Worm (Caenorhabditis elegans) whole organism, late embryonic: ENCODE results near the gene C53D6.10.

Experiments used
- F13H6.1 ChIP-seq: sonication (generic microtip); optimal IDR thresholded peaks from 2 replicates; lab custom pipeline; 2016; ENCODE audit warnings: missing genetic modification characterization, missing compliant biosample characterization
- ama-1 ChIP-seq: fragments of 150-350 bp; optimal IDR thresholded peaks from 2 replicates; lab custom pipeline; 2014
- ceh-14 ChIP-seq: sonication (generic microtip); optimal IDR thresholded peaks from 2 replicates; lab custom pipeline; 2016; ENCODE audit warnings: missing genotype, missing genetic modification characterization, missing compliant biosample characterization
- ceh-2 ChIP-seq: sonication (generic microtip); optimal IDR thresholded peaks from 2 replicates; lab custom pipeline; 2016; ENCODE audit warnings: missing genotype, missing genetic modification characterization, missing compliant biosample characterization
- ets-4 ChIP-seq: sonication (generic microtip); optimal IDR thresholded peaks from 2 replicates; lab custom pipeline; 2016; ENCODE audit warnings: missing genetic modification characterization, missing compliant biosample characterization
- fkh-10 ChIP-seq: fragments of 150-350 bp; optimal IDR thresholded peaks from 2 replicates; lab custom pipeline; 2014; ENCODE audit warnings: missing biosample characterization, missing genetic modification reagents, missing genetic modification characterization
- gmeb-2 ChIP-seq: sonication (generic microtip); optimal IDR thresholded peaks from 2 replicates; lab custom pipeline; 2016; ENCODE audit warnings: missing genetic modification characterization, inconsistent platforms, missing compliant biosample characterization
- hlh-8 ChIP-seq: sonication (generic microtip); optimal IDR thresholded peaks from 2 replicates; lab custom pipeline; 2016; ENCODE audit warnings: missing genotype, missing genetic modification characterization, missing compliant biosample characterization
- nfya-1 ChIP-seq: sonication (generic microtip); optimal IDR thresholded peaks from 2 replicates; lab custom pipeline; 2017; ENCODE audit warnings: missing genetic modification characterization, mild to moderate bottlenecking, missing compliant biosample characterization, antibody characterized with exemption, moderate library complexity
- nhr-11 ChIP-seq: fragments of 150-350 bp; optimal IDR thresholded peaks from 2 replicates; lab custom pipeline; 2014; ENCODE audit warnings: missing biosample characterization, missing genetic modification characterization
- pag-3 ChIP-seq: sonication (generic microtip); optimal IDR thresholded peaks from 2 replicates; lab custom pipeline; 2016; ENCODE audit warnings: missing compliant biosample characterization, missing genetic modification characterization, borderline replicate concordance

ce11 chrIV:8986761-8987316 is 47.4 kb downstream of the C53D6.10 start, which contains the start of gene bre-1:
- TF ChIP-seq ama-1 (lab: Kevin White, UChicago) (no peak), nfya-1 (tag; lab: Kevin White, UChicago) (peak; percentile 19), gmeb-2 (no peak), fkh-10 (GFP tag; lab: Kevin White, UChicago) (no peak), hlh-8 (no peak), ets-4 (tag; lab: Kevin White, UChicago) (no peak), ceh-2 (tag; lab: Kevin White, UChicago) (no peak), ceh-14 (tag; lab: Kevin White, UChicago) (no peak), pag-3 (tag; lab: Kevin White, UChicago) (no peak), F13H6.1 (tag; lab: Kevin White, UChicago) (no peak), nhr-11 (tag; lab: Kevin White, UChicago) (no peak)
